Worm (Caenorhabditis elegans): ENCODE data around the gene lin-46.

ce11 chrV:13009271-13009670, 40.6 kb downstream of the lin-46 start:
- TF ChIP-seq ztf-4 (tag; optimal IDR thresholded peaks at IDR 0.05) (no peak), nhr-76 (tag; optimal IDR thresholded peaks at IDR 0.05) (no peak), nhr-28 (tag; optimal IDR thresholded peaks at IDR 0.05) (no peak), Y116A8C.19 (tag; optimal IDR thresholded peaks at IDR 0.05; ENCODE audit: borderline replicate concordance) (no peak), ama-1 (optimal IDR thresholded peaks at IDR 0.05) (no peak), nhr-237 (tag; optimal IDR thresholded peaks at IDR 0.05) (no peak), efl-1 (optimal IDR thresholded peaks at IDR 0.05) (no peak), efl-1 (GFP tag; optimal IDR thresholded peaks at IDR 0.05 in 1 of 2) (no peak)
